Worm (Caenorhabditis elegans) whole organism, L4/young adult: ENCODE data around the gene Y54G2A.72.

Source experiments
- dao-5 ChIP-seq: sonication (generic microtip); optimal IDR thresholded peaks from 2 replicates; lab custom pipeline; 2016; ENCODE audit warnings: missing genotype, missing genetic modification characterization, moderate library complexity, missing compliant biosample characterization
- him-1 ChIP-seq: sonication (generic microtip); optimal IDR thresholded peaks from 2 replicates; lab custom pipeline; 2016; ENCODE audit warnings: missing genotype, missing genetic modification reagents, missing genetic modification characterization, missing compliant biosample characterization

DNA sequence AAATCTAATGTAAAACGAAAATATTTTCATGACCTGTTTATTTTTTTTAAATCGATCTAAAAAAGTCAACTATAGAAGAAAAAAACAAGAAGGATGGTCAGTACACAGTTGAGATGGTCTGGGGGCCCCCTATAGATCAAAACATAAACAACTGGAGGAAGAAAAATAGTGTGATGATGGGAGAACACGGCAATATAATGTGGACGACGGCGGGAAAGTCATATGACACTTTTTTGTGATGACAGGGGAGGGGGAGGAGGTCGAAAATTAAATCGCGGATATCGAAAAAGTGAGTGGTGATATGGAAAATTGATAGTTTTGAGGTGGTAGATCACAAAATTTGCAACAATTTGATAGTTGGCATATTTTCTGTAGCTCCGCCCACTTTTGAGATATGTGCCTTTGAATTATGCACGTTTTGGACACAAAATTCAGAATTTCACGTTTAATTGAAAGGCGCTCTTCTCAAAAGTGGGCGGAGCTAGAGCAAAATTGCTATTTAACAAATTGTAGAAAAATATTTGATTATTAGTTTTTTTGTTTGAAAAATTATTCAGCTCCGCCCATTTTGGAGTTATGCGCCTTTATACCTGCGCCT lies 4.5 kb upstream of the Y54G2A.72 start:
- no peak for TF ChIP-seq him-1
- TF ChIP-seq dao-5: no peak
